Worm (Caenorhabditis elegans): ENCODE results near the gene tra-4.
A peak's percentile ranks its signal among the peaks of the same experiment; 100 is the strongest.

Gene tra-4

DNA sequence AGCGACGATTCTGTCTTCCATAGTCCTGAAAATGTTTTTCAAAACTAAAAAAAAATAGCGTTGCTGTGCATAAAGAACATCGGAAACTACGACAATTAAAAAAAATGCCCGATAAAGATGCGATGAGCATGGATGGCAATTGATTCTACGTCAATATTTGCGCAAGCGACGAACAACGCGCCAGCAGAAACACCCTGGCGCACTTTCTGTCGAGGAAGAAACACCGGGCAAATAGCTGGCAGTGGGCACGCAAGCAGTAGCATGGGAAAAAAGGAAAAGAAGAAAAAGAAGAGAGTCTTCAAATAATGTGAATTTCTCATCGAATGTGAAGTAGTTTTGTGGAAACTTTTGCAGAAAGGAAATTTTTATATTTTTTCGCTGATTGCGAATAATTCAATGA lies 47.8 kb downstream of the tra-4 start, which contains the start of gene C14A11.9 (continued):
- TF ChIP-seq attf-6 (GFP tag; IDR thresholded peaks at IDR 0.05) (no peak), ztf-25 (GFP tag; IDR thresholded peaks at IDR 0.05) (no peak), tbx-9 (tag; optimal IDR thresholded peaks at IDR 0.05; ENCODE audit: borderline replicate concordance) (no peak), ztf-18 (tag; optimal IDR thresholded peaks at IDR 0.05) (peak; percentile 99), hmg-20 (GFP tag; IDR thresholded peaks at IDR 0.05) (no peak), akir-1 (GFP tag; optimal IDR thresholded peaks at IDR 0.05) (no peak), attf-5 (GFP tag; optimal IDR thresholded peaks at IDR 0.05) (peak; percentile 87), ZK185.1 (tag; optimal IDR thresholded peaks at IDR 0.05; ENCODE audit: poor library complexity, severe bottlenecking) (peak; percentile 86), hsf-1 (GFP tag; IDR thresholded peaks at IDR 0.05) (no peak), F57A8.1 (GFP tag; optimal IDR thresholded peaks at IDR 0.05) (no peak), ceh-58 (GFP tag; IDR thresholded peaks at IDR 0.05) (no peak), ceh-91 (GFP tag; IDR thresholded peaks at IDR 0.05) (no peak), nhr-27 (tag; optimal IDR thresholded peaks at IDR 0.05) (peak; percentile 2), ccch-3 (GFP tag; optimal IDR thresholded peaks at IDR 0.05) (no peak), dox-1 (GFP tag; IDR thresholded peaks at IDR 0.05) (no peak; the same call in 1 of the 2 replicates), nhr-90 (tag; optimal IDR thresholded peaks at IDR 0.05) (no peak), F57C9.4 (tag; optimal IDR thresholded peaks at IDR 0.05) (no peak), F37B4.10 (GFP tag; IDR thresholded peaks at IDR 0.05) (no peak), Y56A3A.18 (GFP tag; IDR thresholded peaks at IDR 0.05) (no peak; the same call in 1 of the 2 replicates), die-1 (tag; optimal IDR thresholded peaks at IDR 0.05) (peak; percentile 9), let-607 (tag; optimal IDR thresholded peaks at IDR 0.05) (peak in 1 of 2 experiments; percentile 77), unc-62 (GFP tag; optimal IDR thresholded peaks at IDR 0.05) (no peak), C17E4.6 (GFP tag; IDR thresholded peaks at IDR 0.05) (0 out of 2 replicates have a peak, but pooled peaks have one; percentile 38), attf-3 (GFP tag; conservative IDR thresholded peaks at IDR 0.05) (no peak), D2030.7 (GFP tag; IDR thresholded peaks at IDR 0.05) (no peak), B0035.1 (tag; optimal IDR thresholded peaks at IDR 0.05) (no peak), pha-4 (tag; optimal IDR thresholded peaks at IDR 0.05) (no peak), sdz-38 (tag; optimal IDR thresholded peaks at IDR 0.05) (no peak), fkh-3 (tag; optimal IDR thresholded peaks at IDR 0.05) (no peak), hlh-12 (tag; optimal IDR thresholded peaks at IDR 0.05) (no peak), sptf-2 (GFP tag; optimal IDR thresholded peaks at IDR 0.05) (peak; percentile 14), unc-130 (GFP tag; optimal IDR thresholded peaks at IDR 0.05) (no peak), F49E8.2 (tag; optimal IDR thresholded peaks at IDR 0.05; ENCODE audit: insufficient read depth) (no peak), rec-8 (tag; optimal IDR thresholded peaks at IDR 0.05) (no peak), nfyb-1 (GFP tag; IDR thresholded peaks at IDR 0.05) (no peak), xnd-1 (tag; optimal IDR thresholded peaks at IDR 0.05) (no peak), ceh-79 (tag; optimal IDR thresholded peaks at IDR 0.05) (no peak), zfh-2 (GFP tag; conservative IDR thresholded peaks at IDR 0.05) (no peak; the same call in none of the 2 replicates), mel-28 (tag; optimal IDR thresholded peaks at IDR 0.05; ENCODE audit: borderline replicate concordance) (peak; percentile 24), F39B2.1 (GFP tag; IDR thresholded peaks at IDR 0.05) (no peak), sea-2 (GFP tag; IDR thresholded peaks at IDR 0.05) (no peak), ekl-4 (GFP tag; IDR thresholded peaks at IDR 0.05) (no peak; the same call in 1 of the 2 replicates), Y95B8A.8 (GFP tag; IDR thresholded peaks at IDR 0.05) (no peak)

All from whole organism, young adult.